Worm (Caenorhabditis elegans) whole organism, L3 larva: ENCODE results near the gene nhr-243.

Experiments used
- elt-1 ChIP-seq: fragments of 150-350 bp; optimal IDR thresholded peaks from 2 replicates; lab custom pipeline; 2014; ENCODE audit warnings: missing biosample characterization, missing genetic modification characterization
- lin-39 ChIP-seq: fragments of 150-350 bp; optimal IDR thresholded peaks from 2 replicates; lab custom pipeline; 2018; ENCODE audit warnings: missing biosample characterization, missing genetic modification reagents, missing genetic modification characterization
- nhr-11 ChIP-seq: fragments of 150-350 bp; optimal IDR thresholded peaks from 2 replicates; lab custom pipeline; 2014; ENCODE audit warnings: missing biosample characterization, missing genetic modification characterization

DNA sequence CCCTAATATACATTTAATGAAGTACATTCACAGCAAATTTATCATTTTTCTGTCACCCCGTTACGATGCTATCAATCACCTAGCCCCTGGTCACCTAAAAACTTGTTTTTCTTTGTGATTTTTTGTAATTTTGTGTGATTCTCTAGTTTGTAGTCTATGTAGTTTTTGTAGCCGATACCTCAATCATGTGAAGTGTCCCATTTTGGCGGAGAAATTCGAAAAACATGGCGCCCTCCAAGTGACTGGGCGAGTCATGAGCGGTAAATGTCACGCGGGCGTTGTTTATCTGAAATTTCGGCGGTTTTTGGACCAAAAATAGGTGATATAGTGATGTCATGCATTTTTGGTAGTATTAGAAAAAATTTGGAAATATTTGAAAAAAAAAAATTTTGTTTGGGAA lies 30.4 kb upstream of the nhr-243 start:
- TF ChIP-seq lin-39 (tag; lab: Kevin White, UChicago) (no peak), elt-1 (tag; lab: Kevin White, UChicago) (no peak), nhr-11 (no peak)
